Worm (Caenorhabditis elegans): ENCODE data around the gene M79.2.

The M79.2 gene

DNA sequence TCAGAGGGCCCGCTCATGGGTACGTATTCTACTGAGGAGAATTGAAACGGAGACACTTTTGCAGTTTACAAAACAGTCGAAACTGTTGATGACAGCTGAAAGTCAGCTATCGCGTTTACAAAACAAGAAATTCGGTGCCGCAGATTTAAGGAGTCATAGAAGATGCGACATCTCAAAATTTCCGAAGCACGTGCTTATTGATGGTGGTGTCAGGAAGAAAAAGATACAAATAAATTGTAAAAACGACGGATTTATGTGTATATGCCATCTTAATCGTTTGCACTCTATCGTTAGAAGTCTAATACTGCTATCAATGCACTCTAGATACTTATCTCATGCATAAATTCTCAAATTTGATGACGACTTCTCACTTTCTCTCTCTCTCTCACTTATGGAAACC is 45.6 kb upstream of the M79.2 start, which contains the start of gene F13E6.2 (continued):
- TF ChIP-seq Y116A8C.19 (tag; optimal IDR thresholded peaks at IDR 0.05; ENCODE audit: borderline replicate concordance) (no peak), ceh-63 (GFP tag; optimal IDR thresholded peaks at IDR 0.05) (no peak)

DNA sequence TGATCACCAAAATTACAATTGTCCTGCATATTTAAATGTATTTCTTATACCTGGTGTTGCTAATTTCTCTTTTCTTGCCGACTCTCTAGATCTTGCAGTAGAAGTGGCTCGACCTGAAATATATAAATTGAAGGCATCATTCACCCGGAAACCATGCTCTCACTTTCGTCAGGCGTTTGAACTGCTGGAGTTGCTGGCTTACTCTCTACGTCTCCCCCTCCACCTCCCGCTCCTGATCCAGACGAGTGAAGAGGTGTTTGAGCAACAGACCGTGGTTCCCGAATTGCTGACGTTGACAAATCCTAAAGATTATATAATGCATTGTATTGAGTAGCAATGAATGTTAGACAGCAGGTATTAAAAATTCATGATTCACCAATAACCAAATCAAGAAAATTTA is 41.6 kb upstream of the M79.2 start:
- TF ChIP-seq ceh-82 (tag; optimal IDR thresholded peaks at IDR 0.05) (no peak), hlh-4 (tag; optimal IDR thresholded peaks at IDR 0.05) (no peak), efl-1 (optimal IDR thresholded peaks at IDR 0.05) (no peak), efl-1 (GFP tag; optimal IDR thresholded peaks at IDR 0.05 in 1 of 2) (no peak), nhr-76 (tag; optimal IDR thresholded peaks at IDR 0.05) (no peak), pag-3 (tag; optimal IDR thresholded peaks at IDR 0.05; ENCODE audit: borderline replicate concordance, insufficient read depth) (no peak), mep-1 (tag; optimal IDR thresholded peaks at IDR 0.05) (no peak), alr-1 (tag; optimal IDR thresholded peaks at IDR 0.05; ENCODE audit: borderline replicate concordance) (no peak), swsn-7 (tag; optimal IDR thresholded peaks at IDR 0.05) (no peak), pax-3 (tag; optimal IDR thresholded peaks at IDR 0.05) (no peak), ztf-11 (tag; optimal IDR thresholded peaks at IDR 0.05) (no peak), snpc-4 (tag; optimal IDR thresholded peaks at IDR 0.05) (no peak), unc-30 (tag; optimal IDR thresholded peaks at IDR 0.05) (no peak), skn-1 (tag; optimal IDR thresholded peaks at IDR 0.05) (no peak), ama-1 (optimal IDR thresholded peaks at IDR 0.05) (no peak), nhr-85 (tag) (no peak), ets-5 (GFP tag; IDR thresholded peaks at IDR 0.05) (no peak)

DNA sequence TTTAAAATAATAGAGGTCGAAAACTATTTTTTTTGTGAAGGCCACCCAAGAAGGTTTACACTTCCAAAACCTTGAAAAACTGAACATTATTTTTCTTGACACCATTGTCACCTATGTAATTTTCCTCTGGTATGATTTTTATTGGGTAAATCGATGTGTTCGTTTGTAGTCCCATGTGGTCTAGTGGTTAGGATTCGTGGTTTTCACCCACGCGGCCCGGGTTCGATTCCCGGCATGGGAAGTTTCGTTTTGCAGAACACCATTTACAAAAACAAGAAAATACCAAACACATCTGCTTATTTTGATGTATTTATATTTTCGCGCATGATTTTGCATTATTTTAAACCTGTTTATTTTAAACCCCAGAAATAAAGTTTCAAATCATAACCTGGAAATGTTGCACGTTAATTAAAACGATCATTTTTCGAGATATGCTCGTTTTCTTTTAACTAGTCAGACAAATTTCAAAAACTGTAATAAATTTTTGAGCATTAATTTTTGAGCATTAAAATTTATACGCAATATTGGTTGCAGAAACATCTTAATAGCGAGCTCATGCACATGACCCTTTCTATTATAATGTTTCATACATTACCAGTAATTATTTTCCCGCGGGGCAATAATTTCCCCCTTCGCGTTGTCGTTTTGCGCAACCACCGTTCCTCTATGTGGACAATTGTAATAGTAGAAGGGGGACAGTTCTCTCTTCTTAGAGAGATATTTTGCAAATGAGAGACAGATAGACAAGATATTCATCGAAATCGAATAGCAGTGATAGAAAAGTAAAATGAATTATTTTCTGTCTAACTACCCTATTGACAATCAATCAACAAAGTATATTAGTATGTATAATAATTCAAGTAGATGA is 39.1 kb upstream of the M79.2 start:
- TF ChIP-seq blmp-1 (tag; optimal IDR thresholded peaks at IDR 0.05) (peak; percentile 33), xbp-1 (tag; optimal IDR thresholded peaks at IDR 0.05) (peak; percentile 6), alr-1 (tag; optimal IDR thresholded peaks at IDR 0.05; ENCODE audit: borderline replicate concordance) (no peak), lsy-2 (tag; optimal IDR thresholded peaks at IDR 0.05) (peak in 1 of 2 experiments; percentile 0), nhr-90 (tag; optimal IDR thresholded peaks at IDR 0.05; ENCODE audit: poor library complexity) (peak; percentile 60), nhr-71 (tag; optimal IDR thresholded peaks at IDR 0.05) (peak; percentile 10), lin-35 (GFP tag; optimal IDR thresholded peaks at IDR 0.05) (peak in 1 of 2 experiments; percentile 16), nhr-47 (tag; optimal IDR thresholded peaks at IDR 0.05) (peak; percentile 27), hlh-4 (tag; optimal IDR thresholded peaks at IDR 0.05) (no peak), fkh-10 (GFP tag; optimal IDR thresholded peaks at IDR 0.05) (no peak), nhr-20 (tag; optimal IDR thresholded peaks at IDR 0.05) (peak; percentile 39), C16A3.4 (tag; optimal IDR thresholded peaks at IDR 0.05) (peak; percentile 30), efl-1 (optimal IDR thresholded peaks at IDR 0.05) (no peak), efl-1 (GFP tag; optimal IDR thresholded peaks at IDR 0.05 in 1 of 2) (peak in 1 of 2 experiments; percentile 87), nhr-77 (tag; optimal IDR thresholded peaks at IDR 0.05) (no peak), C34B4.2 (tag; optimal IDR thresholded peaks at IDR 0.05) (no peak), lin-14 (GFP tag; optimal IDR thresholded peaks at IDR 0.05) (peak; percentile 18), nhr-85 (tag) (peak; percentile 60), mep-1 (tag; optimal IDR thresholded peaks at IDR 0.05) (peak; percentile 46), snu-23 (GFP tag; optimal IDR thresholded peaks at IDR 0.05) (peak; percentile 17), snpc-4 (tag; optimal IDR thresholded peaks at IDR 0.05) (no peak), lir-3 (tag; optimal IDR thresholded peaks at IDR 0.05; ENCODE audit: poor library complexity) (no peak)

DNA sequence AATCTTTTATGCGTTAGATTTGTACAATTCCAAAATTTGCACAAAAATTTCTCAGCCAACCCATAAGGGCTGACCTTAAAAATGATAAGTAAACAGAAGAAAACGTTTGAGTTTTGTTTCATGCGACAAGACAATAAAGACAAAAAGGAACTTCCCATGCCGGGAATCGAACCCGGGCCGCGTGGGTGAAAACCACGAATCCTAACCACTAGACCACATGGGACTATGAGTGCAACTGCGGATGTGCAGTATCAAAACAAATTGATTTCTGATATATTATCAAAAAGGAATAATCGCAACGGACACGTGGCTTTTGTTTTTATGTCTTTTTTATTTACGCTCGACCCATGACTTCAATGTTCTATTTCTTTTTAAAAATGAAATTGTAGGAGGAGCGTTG is 38.3 kb upstream of the M79.2 start:
- TF ChIP-seq snpc-4 (tag; optimal IDR thresholded peaks at IDR 0.05) = no peak
- TF ChIP-seq unc-62 (GFP tag; optimal IDR thresholded peaks at IDR 0.05) = no peak
- no peak for TF ChIP-seq dsc-1 (tag; optimal IDR thresholded peaks at IDR 0.05)
- TF ChIP-seq nhr-76 (tag; optimal IDR thresholded peaks at IDR 0.05) = no peak
- no peak for TF ChIP-seq lin-15B (tag; optimal IDR thresholded peaks at IDR 0.05)
- no peak for TF ChIP-seq efl-3 (GFP tag; optimal IDR thresholded peaks at IDR 0.05)
- no peak for TF ChIP-seq hlh-17 (GFP tag; optimal IDR thresholded peaks at IDR 0.05; ENCODE audit: borderline replicate concordance)
- peak in 1 of 2 experiments; percentile 30 for TF ChIP-seq lin-35 (GFP tag; optimal IDR thresholded peaks at IDR 0.05)
- TF ChIP-seq snu-23 (GFP tag; optimal IDR thresholded peaks at IDR 0.05) = peak; percentile 12
- TF ChIP-seq alr-1 (tag; optimal IDR thresholded peaks at IDR 0.05; ENCODE audit: borderline replicate concordance) = no peak
- no peak for TF ChIP-seq zip-4 (GFP tag; optimal IDR thresholded peaks at IDR 0.05)
- TF ChIP-seq sup-37 (GFP tag; optimal IDR thresholded peaks at IDR 0.05) = no peak
- TF ChIP-seq zag-1 (tag; optimal IDR thresholded peaks at IDR 0.05) = no peak
- no peak for TF ChIP-seq egl-13 (tag; optimal IDR thresholded peaks at IDR 0.05)
